Worm (Caenorhabditis elegans) whole organism, mixed stage, embryonic: ENCODE data around the gene blos-4.

Experiments used
- blmp-1 ChIP-seq: fragments of 150-350 bp; optimal IDR thresholded peaks from 2 replicates; lab custom pipeline; 2014; ENCODE audit warnings: missing biosample characterization, missing genetic modification characterization
- ces-1 ChIP-seq: fragments of 150-350 bp; optimal IDR thresholded peaks from 2 replicates; lab custom pipeline; 2014; ENCODE audit warnings: missing biosample characterization, missing genetic modification reagents, missing genetic modification characterization
- lin-13 ChIP-seq: fragments of 150-350 bp; optimal IDR thresholded peaks from 2 replicates; lab custom pipeline; 2014; ENCODE audit warnings: missing biosample characterization, missing genetic modification characterization
- lin-32 ChIP-seq: fragments of 200-800 bp; sonication (Bioruptor generic); optimal IDR thresholded peaks from 2 replicates; lab custom pipeline; 2018; ENCODE audit warnings: mild to moderate bottlenecking, missing genetic modification characterization, missing compliant biosample characterization
- mep-1 ChIP-seq: fragments of 150-350 bp; optimal IDR thresholded peaks from 2 replicates; lab custom pipeline; 2017; ENCODE audit warnings: missing biosample characterization, missing genetic modification reagents, missing genetic modification characterization, inconsistent platforms
- nhr-12 ChIP-seq: fragments of 150-350 bp; optimal IDR thresholded peaks from 2 replicates; lab custom pipeline; 2014; ENCODE audit warnings: missing biosample characterization, missing genetic modification characterization
- nhr-237 ChIP-seq: fragments of 150-350 bp; optimal IDR thresholded peaks from 2 replicates; lab custom pipeline; 2014; ENCODE audit warnings: missing biosample characterization, missing genetic modification characterization
- nhr-28 ChIP-seq: fragments of 150-350 bp; optimal IDR thresholded peaks from 2 replicates; lab custom pipeline; 2014; ENCODE audit warnings: missing biosample characterization, missing genetic modification characterization
- snpc-4 ChIP-seq: fragments of 150-350 bp; optimal IDR thresholded peaks from 2 replicates; lab custom pipeline; 2014; ENCODE audit warnings: missing biosample characterization, missing genetic modification characterization
- sptf-1 ChIP-seq: sonication (generic microtip); optimal IDR thresholded peaks from 2 replicates; lab custom pipeline; 2017; ENCODE audit warnings: mild to moderate bottlenecking, missing genetic modification characterization, moderate library complexity, missing compliant biosample characterization
- unc-39 ChIP-seq: fragments of 150-350 bp; optimal IDR thresholded peaks from 2 replicates; lab custom pipeline; 2014; ENCODE audit warnings: missing biosample characterization, missing genetic modification characterization
- unc-62 ChIP-seq: fragments of 150-350 bp; optimal IDR thresholded peaks from 2 replicates; lab custom pipeline; 2014; ENCODE audit warnings: missing biosample characterization, missing genetic modification reagents, missing genetic modification characterization

DNA sequence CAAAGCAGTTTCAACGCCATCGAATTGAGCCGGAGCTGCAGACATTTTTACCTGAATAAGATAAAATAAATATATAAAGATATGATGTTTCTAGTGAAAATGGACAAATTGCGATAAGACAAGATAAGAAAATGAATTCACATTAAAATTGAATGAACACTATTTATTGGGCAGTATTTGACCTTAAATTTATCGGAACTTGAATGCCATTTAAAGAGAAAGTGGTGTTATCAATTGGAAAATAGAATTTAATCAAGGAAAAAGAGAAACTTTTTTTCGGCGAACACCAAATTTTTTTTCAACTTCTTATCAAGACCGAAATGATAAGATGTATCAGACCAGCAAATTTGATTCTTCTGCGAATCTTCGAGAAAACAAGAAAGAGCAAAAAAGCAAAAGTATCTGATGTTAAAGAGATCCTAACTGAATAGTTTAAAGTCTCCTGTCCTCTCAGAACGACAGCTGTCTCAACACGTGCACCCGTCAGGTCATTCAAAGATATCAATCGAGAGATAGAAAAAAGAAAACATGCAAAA lies 45.1 kb downstream of the blos-4 start, which contains the start of gene upb-1:
- TF ChIP-seq snpc-4 (tag; lab: Kevin White, UChicago) (no peak), ces-1 (no peak), sptf-1 (tag; lab: Kevin White, UChicago) (no peak), blmp-1 (tag; lab: Kevin White, UChicago) (no peak), unc-62 (GFP tag; lab: Kevin White, UChicago) (peak; percentile 90), lin-32 (no peak), nhr-12 (tag; lab: Kevin White, UChicago) (no peak), lin-13 (no peak), unc-39 (no peak), mep-1 (tag; lab: Kevin White, UChicago) (no peak), nhr-28 (tag; lab: Kevin White, UChicago) (no peak), nhr-237 (tag; lab: Kevin White, UChicago) (no peak)
